Worm (Caenorhabditis elegans) whole organism, early embryonic: ENCODE data around the gene R10E8.5.

ENCODE experiments used
- ets-7 ChIP-seq: sonication (generic microtip); optimal IDR thresholded peaks from 2 replicates; lab custom pipeline; 2016; ENCODE audit warnings: missing genotype, missing genetic modification characterization, missing compliant biosample characterization
- tbx-37 ChIP-seq: fragments of 200-800 bp; sonication (Bioruptor generic); conservative IDR thresholded peaks from 2 replicates; pipeline ENCODE4 v1.3.6; 2022; ENCODE audit warnings: missing genetic modification reagents, missing genetic modification characterization, missing compliant biosample characterization

DNA sequence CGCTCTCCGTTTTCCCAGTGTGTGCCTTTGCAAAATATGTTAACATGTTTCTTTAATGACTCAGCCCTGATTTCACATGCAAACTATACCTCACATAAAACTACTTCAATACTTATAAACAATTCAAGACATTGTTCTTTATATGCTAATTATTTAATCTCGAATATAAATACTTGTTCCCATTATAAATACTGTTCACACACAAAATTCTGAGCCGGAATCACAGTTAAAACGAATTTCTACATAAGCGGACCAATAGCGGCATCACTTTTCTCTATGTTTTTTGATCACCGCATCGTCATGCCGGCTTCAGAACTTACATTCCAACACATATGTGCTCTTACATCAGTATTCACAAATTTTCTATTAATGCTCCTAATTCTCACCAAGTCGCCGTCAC is at the start of gene R10E8.5:
- TF ChIP-seq ets-7 (no peak), tbx-37 (GFP tag; lab: Robert Waterston, UW) (no peak)
